Worm (Caenorhabditis elegans) whole organism, early embryonic: Measurements from ENCODE around the gene sel-5.

ENCODE experiments used
- B0310.2 ChIP-seq: sonication (generic microtip); optimal IDR thresholded peaks from 2 replicates; lab custom pipeline; 2016; ENCODE audit warnings: mild to moderate bottlenecking, missing genetic modification characterization, missing compliant biosample characterization
- F13C5.2 ChIP-seq: sonication (generic microtip); optimal IDR thresholded peaks from 2 replicates; lab custom pipeline; 2017; ENCODE audit warnings: mild to moderate bottlenecking, missing genetic modification characterization, inconsistent platforms, missing compliant biosample characterization
- aly-1 ChIP-seq: sonication (generic microtip); optimal IDR thresholded peaks from 2 replicates; lab custom pipeline; 2016; ENCODE audit warnings: missing genetic modification characterization, missing compliant biosample characterization
- ama-1 ChIP-seq: fragments of 150-350 bp; optimal IDR thresholded peaks from 2 replicates; lab custom pipeline; 2014
- ceh-13 ChIP-seq: fragments of 200-800 bp; sonication (Bioruptor generic); optimal IDR thresholded peaks from 2 replicates; lab custom pipeline; 2018; ENCODE audit warnings: mild to moderate bottlenecking, missing genetic modification characterization, missing compliant biosample characterization
- ceh-36 ChIP-seq: sonication (generic microtip); optimal IDR thresholded peaks from 2 replicates; lab custom pipeline; 2016; ENCODE audit warnings: missing genetic modification characterization, inconsistent platforms, missing compliant biosample characterization
- ets-7 ChIP-seq: sonication (generic microtip); optimal IDR thresholded peaks from 2 replicates; lab custom pipeline; 2016; ENCODE audit warnings: missing genotype, missing genetic modification characterization, missing compliant biosample characterization
- flt-1 ChIP-seq: fragments of 200-800 bp; sonication (Bioruptor generic); IDR thresholded peaks from 2 replicates; pipeline ENCODE4 v1.3.6; 2022; ENCODE audit warnings: missing genetic modification characterization, missing compliant biosample characterization
- hmbx-1 ChIP-seq: sonication (generic microtip); optimal IDR thresholded peaks from 2 replicates; lab custom pipeline; 2016; ENCODE audit warnings: mild to moderate bottlenecking, missing genetic modification characterization, missing compliant biosample characterization
- hmg-4 ChIP-seq: fragments of 200-800 bp; sonication (Bioruptor generic); optimal IDR thresholded peaks from 2 replicates; lab custom pipeline; 2018; ENCODE audit warnings: mild to moderate bottlenecking, missing genetic modification characterization, missing compliant biosample characterization
- hnd-1 ChIP-seq: sonication (generic microtip); optimal IDR thresholded peaks from 2 replicates; lab custom pipeline; 2016; ENCODE audit warnings: missing genetic modification characterization, missing compliant biosample characterization
- pes-1 ChIP-seq: fragments of 200-800 bp; sonication (Bioruptor generic); IDR thresholded peaks from 2 replicates; pipeline ENCODE4 v1.3.6; 2022; ENCODE audit warnings: missing genetic modification reagents, missing genetic modification characterization, missing compliant biosample characterization
- scrt-1 ChIP-seq: fragments of 200-800 bp; sonication (Bioruptor generic); IDR thresholded peaks from 2 replicates; pipeline ENCODE4 v1.3.6; 2022; ENCODE audit warnings: missing genetic modification characterization, missing compliant biosample characterization
- sea-1 ChIP-seq: fragments of 200-800 bp; sonication (Bioruptor generic); conservative IDR thresholded peaks from 2 replicates; pipeline ENCODE4 v1.3.6; 2022; ENCODE audit warnings: missing genetic modification characterization, missing compliant biosample characterization
- tbx-11 ChIP-seq: fragments of 200-800 bp; sonication (Bioruptor generic); IDR thresholded peaks from 2 replicates; pipeline ENCODE4 v1.3.6; 2022; ENCODE audit warnings: missing genetic modification characterization, missing compliant biosample characterization
- tbx-37 ChIP-seq: fragments of 200-800 bp; sonication (Bioruptor generic); conservative IDR thresholded peaks from 2 replicates; pipeline ENCODE4 v1.3.6; 2022; ENCODE audit warnings: missing genetic modification reagents, missing genetic modification characterization, missing compliant biosample characterization
- tra-4 ChIP-seq: sonication (generic microtip); optimal IDR thresholded peaks from 2 replicates; lab custom pipeline; 2017; ENCODE audit warnings: missing genetic modification characterization, missing compliant biosample characterization

sel-5 gene

ce11 chrIII:4525998-4526397, 52.2 kb downstream of the sel-5 start:
- TF ChIP-seq hnd-1 (tag; lab: Kevin White, UChicago), result no peak
- TF ChIP-seq tbx-11 (GFP tag; lab: Robert Waterston, UW), result no peak
- no peak for TF ChIP-seq flt-1 (GFP tag; lab: Robert Waterston, UW)
- TF ChIP-seq ceh-13, result no peak
- TF ChIP-seq tra-4 (tag; lab: Kevin White, UChicago), result no peak
- no peak for TF ChIP-seq F13C5.2
- TF ChIP-seq B0310.2 (tag; lab: Kevin White, UChicago), result no peak
- no peak for TF ChIP-seq sea-1 (GFP tag; lab: Robert Waterston, UW)
- TF ChIP-seq ets-7, result no peak
- TF ChIP-seq aly-1 (tag; lab: Kevin White, UChicago), result no peak
- TF ChIP-seq pes-1 (GFP tag; lab: Robert Waterston, UW), result no peak
- TF ChIP-seq hmg-4 (GFP tag; lab: Kevin White, UChicago), result no peak
- no peak for TF ChIP-seq tbx-37 (GFP tag; lab: Robert Waterston, UW)
- TF ChIP-seq ama-1, result no peak
- TF ChIP-seq ceh-36 (tag; lab: Kevin White, UChicago), result no peak
- TF ChIP-seq scrt-1, result no peak
- no peak for TF ChIP-seq hmbx-1 (tag; lab: Kevin White, UChicago)

DNA sequence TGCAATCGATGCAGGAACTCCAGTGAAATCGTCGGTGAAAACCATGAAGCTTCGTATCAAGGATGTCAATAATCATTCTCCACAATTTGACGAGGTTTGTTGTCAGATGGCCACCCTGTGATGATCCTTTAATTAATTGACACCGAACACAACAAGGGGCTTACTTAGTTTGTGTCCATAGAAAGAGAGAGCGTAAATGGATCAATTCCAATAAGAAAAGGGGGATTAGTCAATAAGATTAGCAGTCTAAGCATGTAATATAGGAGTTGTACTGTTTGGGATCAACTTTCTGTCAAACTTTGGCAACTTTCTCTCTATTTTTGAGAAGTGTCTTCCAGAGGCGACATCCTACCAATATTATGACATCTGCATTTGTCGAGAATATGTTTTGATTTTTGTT, 54.2 kb downstream of the sel-5 start:
- TF ChIP-seq B0310.2 (tag; lab: Kevin White, UChicago) (no peak), ceh-36 (tag; lab: Kevin White, UChicago) (peak; percentile 59)

ce11 chrIII:4523411-4523810, 54.8 kb downstream of the sel-5 start:
- TF ChIP-seq B0310.2 (tag; lab: Kevin White, UChicago) (no peak), tbx-37 (GFP tag; lab: Robert Waterston, UW) (no peak), hmg-4 (GFP tag; lab: Kevin White, UChicago) (no peak), tra-4 (tag; lab: Kevin White, UChicago) (no peak), scrt-1 (no peak), sea-1 (GFP tag; lab: Robert Waterston, UW) (no peak), tbx-11 (GFP tag; lab: Robert Waterston, UW) (no peak), hnd-1 (tag; lab: Kevin White, UChicago) (no peak), ets-7 (no peak), F13C5.2 (no peak), hmbx-1 (tag; lab: Kevin White, UChicago) (no peak), ceh-13 (no peak), aly-1 (tag; lab: Kevin White, UChicago) (no peak), pes-1 (GFP tag; lab: Robert Waterston, UW) (no peak), ceh-36 (tag; lab: Kevin White, UChicago) (no peak), ama-1 (no peak), flt-1 (GFP tag; lab: Robert Waterston, UW) (no peak)
